Fruit fly (Drosophila melanogaster) whole organism, embryonic: ENCODE measurements around the gene CG17264.

ENCODE experiments used
- Atf-2 ChIP-seq: fragments of 200-800 bp; sonication (Bioruptor generic); optimal IDR thresholded peaks from 2 replicates; lab custom pipeline; 2016; ENCODE audit warnings: missing biosample characterization, missing genetic modification characterization
- B-H2 ChIP-seq: fragments of 200-800 bp; sonication (Bioruptor generic); optimal IDR thresholded peaks from 2 replicates; lab custom pipeline; 2018; ENCODE audit warnings: missing biosample characterization, mild to moderate bottlenecking, missing genetic modification characterization
- C15 ChIP-seq: fragments of 200-800 bp; sonication (Bioruptor generic); IDR thresholded peaks from 3 replicates; pipeline ENCODE4 v1.3.6; 2022; ENCODE audit warnings: missing biosample characterization, missing genetic modification characterization
- CG10565 ChIP-seq: fragments of 200-800 bp; sonication (Bioruptor generic); optimal IDR thresholded peaks from 3 replicates; lab custom pipeline; 2016; ENCODE audit warnings: missing biosample characterization, mild to moderate bottlenecking, missing genetic modification characterization
- CG11695 ChIP-seq: fragments of 200-800 bp; sonication (Bioruptor generic); IDR thresholded peaks from 3 replicates; pipeline ENCODE4 v1.3.6; 2022; ENCODE audit warnings: missing biosample characterization, missing genetic modification characterization
- CG12155 ChIP-seq: fragments of 200-800 bp; sonication (Bioruptor generic); optimal IDR thresholded peaks from 3 replicates; lab custom pipeline; 2016; ENCODE audit warnings: missing biosample characterization, missing genetic modification characterization
- CG12942 ChIP-seq: fragments of 200-800 bp; sonication (Bioruptor generic); optimal IDR thresholded peaks from 3 replicates; lab custom pipeline; 2016; ENCODE audit warnings: missing biosample characterization, missing genetic modification characterization
- CG13123 ChIP-seq: fragments of 200-800 bp; sonication (Bioruptor generic); optimal IDR thresholded peaks from 2 replicates; lab custom pipeline; 2016; ENCODE audit warnings: missing biosample characterization, missing genetic modification characterization
- CG13296 ChIP-seq: fragments of 200-800 bp; sonication (Bioruptor generic); optimal IDR thresholded peaks from 3 replicates; lab custom pipeline; 2018; ENCODE audit warnings: missing biosample characterization, mild to moderate bottlenecking, missing genetic modification characterization
- CG15479 ChIP-seq: fragments of 200-800 bp; sonication (Bioruptor generic); optimal IDR thresholded peaks from 3 replicates; lab custom pipeline; 2019; ENCODE audit warnings: missing biosample characterization, mild to moderate bottlenecking, missing genetic modification characterization, moderate library complexity
- CG1602 ChIP-seq: fragments of 200-800 bp; sonication (Bioruptor generic); optimal IDR thresholded peaks from 3 replicates; lab custom pipeline; 2016; ENCODE audit warnings: missing biosample characterization, missing genetic modification characterization
- CG2202 ChIP-seq: fragments of 200-800 bp; sonication (Bioruptor generic); optimal IDR thresholded peaks from 2 replicates; lab custom pipeline; 2018; ENCODE audit warnings: missing biosample characterization, mild to moderate bottlenecking, missing genetic modification characterization
- CG31388 ChIP-seq: fragments of 200-800 bp; sonication (Bioruptor generic); optimal IDR thresholded peaks from 2 replicates; lab custom pipeline; 2016; ENCODE audit warnings: missing biosample characterization, missing genetic modification characterization
- CG31441 ChIP-seq: fragments of 200-800 bp; sonication (Bioruptor generic); IDR thresholded peaks from 2 replicates; pipeline ENCODE4 v1.3.6; 2022; ENCODE audit warnings: missing biosample characterization, missing genetic modification characterization
- CG4820 ChIP-seq: fragments of 200-800 bp; sonication (Bioruptor generic); optimal IDR thresholded peaks from 3 replicates; lab custom pipeline; 2016; ENCODE audit warnings: missing biosample characterization, missing genetic modification characterization
- CG7372 ChIP-seq: fragments of 200-800 bp; sonication (Bioruptor generic); IDR thresholded peaks from 2 replicates; pipeline ENCODE4 v1.3.6; 2022; ENCODE audit warnings: missing biosample characterization, missing genetic modification characterization
- CG9215 ChIP-seq: fragments of 200-800 bp; sonication (Bioruptor generic); IDR thresholded peaks from 2 replicates; pipeline ENCODE4 v1.3.6; 2022; ENCODE audit warnings: missing biosample characterization, missing genetic modification characterization
- CoRest ChIP-seq: fragments of 200-800 bp; sonication (Bioruptor generic); optimal IDR thresholded peaks from 3 replicates; lab custom pipeline; 2018; ENCODE audit warnings: missing biosample characterization, mild to moderate bottlenecking, missing genetic modification characterization, moderate library complexity
- D19A ChIP-seq: fragments of 200-800 bp; optimal IDR thresholded peaks from 3 replicates; lab custom pipeline; 2019; ENCODE audit warnings: missing biosample characterization, mild to moderate bottlenecking, missing genetic modification characterization, moderate library complexity
- Eip74EF ChIP-seq, 2 experiments: fragments of 200-800 bp in 1 of 2; fragments of >200 bp in 1 of 2; sonication (Bioruptor generic) in 1 of 2; optimal IDR thresholded peaks; 2 replicates each; lab custom pipeline; 2017 to 2019; ENCODE audit warnings: missing biosample characterization in 2 of 2, missing genetic modification characterization in 2 of 2, mild to moderate bottlenecking in 1 of 2, moderate library complexity in 1 of 2
- Ets97D ChIP-seq: fragments of 200-800 bp; sonication (Bioruptor generic); optimal IDR thresholded peaks from 3 replicates; lab custom pipeline; 2016; ENCODE audit warnings: missing biosample characterization, missing genetic modification characterization
- Gsc ChIP-seq: fragments of 200-800 bp; sonication (Bioruptor generic); IDR thresholded peaks from 2 replicates; pipeline ENCODE4 v1.3.6; 2022; ENCODE audit warnings: missing biosample characterization, missing genetic modification characterization
- Hand ChIP-seq: fragments of 200-800 bp; sonication (Bioruptor generic); optimal IDR thresholded peaks from 2 replicates; lab custom pipeline; 2017; ENCODE audit warnings: mild to moderate bottlenecking, missing biosample characterization, missing genetic modification reagents, missing genetic modification characterization
- Hr78 ChIP-seq, 2 experiments: fragments of 200-800 bp in 1 of 2; fragments of >200 bp in 1 of 2; sonication (Bioruptor generic) in 1 of 2; optimal IDR thresholded peaks; 2 replicates each; lab custom pipeline; 2017 to 2019; ENCODE audit warnings: missing biosample characterization in 2 of 2, missing genetic modification characterization in 2 of 2, mild to moderate bottlenecking in 1 of 2, moderate library complexity in 1 of 2
- Lim3 ChIP-seq: fragments of 200-800 bp; sonication (Bioruptor generic); IDR thresholded peaks from 2 replicates; pipeline ENCODE4 v1.3.6; 2022; ENCODE audit warnings: missing biosample characterization, missing genetic modification characterization
- NFAT ChIP-seq: fragments of 200-800 bp; sonication (Bioruptor generic); IDR thresholded peaks from 2 replicates; pipeline ENCODE4 v1.3.6; 2022; ENCODE audit warnings: missing biosample characterization, missing genetic modification characterization
- NK7.1 ChIP-seq: fragments of 200-800 bp; sonication (Bioruptor generic); optimal IDR thresholded peaks from 3 replicates; lab custom pipeline; 2016; ENCODE audit warnings: missing biosample characterization, missing genetic modification characterization
- Opbp ChIP-seq: fragments of 200-800 bp; sonication (Bioruptor generic); IDR thresholded peaks from 3 replicates; pipeline ENCODE4 v1.3.6; 2022; ENCODE audit warnings: missing biosample characterization, missing genetic modification characterization; ENCODE audit not compliant: partially characterized antibody
- PHDP ChIP-seq: fragments of 200-800 bp; sonication (Bioruptor generic); optimal IDR thresholded peaks from 3 replicates; lab custom pipeline; 2018; ENCODE audit warnings: missing biosample characterization, mild to moderate bottlenecking, missing genetic modification characterization, moderate library complexity
- Poxn ChIP-seq: fragments of 200-800 bp; sonication (Bioruptor generic); IDR thresholded peaks from 2 replicates; pipeline ENCODE4 v1.3.6; 2022; ENCODE audit warnings: missing biosample characterization, missing genetic modification characterization
- Trl ChIP-seq, 3 experiments: fragments of >200 bp in 2 of 3; fragments of 200-800 bp in 1 of 3; sonication (Bioruptor generic) in 1 of 3; optimal IDR thresholded peaks; 2 replicates in 1 of 3; 3 replicates in 2 of 3; lab custom pipeline; 2016 to 2017; ENCODE audit warnings: missing biosample characterization in 1 of 3, missing genetic modification characterization in 1 of 3
- ab ChIP-seq: fragments of 200-800 bp; sonication (Bioruptor generic); optimal IDR thresholded peaks from 2 replicates; lab custom pipeline; 2016; ENCODE audit warnings: missing biosample characterization, missing genetic modification characterization
- ase ChIP-seq: fragments of 200-800 bp; sonication (Bioruptor generic); IDR thresholded peaks from 3 replicates; pipeline ENCODE4 v1.3.6; 2022; ENCODE audit warnings: missing biosample characterization, missing genetic modification characterization
- chif ChIP-seq, 2 experiments: fragments of 200-800 bp; sonication (Bioruptor generic); optimal IDR thresholded peaks; 3 replicates each; lab custom pipeline; 2016; ENCODE audit warnings: missing biosample characterization in 2 of 2, missing genetic modification characterization in 2 of 2
- corto ChIP-seq: fragments of 200-800 bp; sonication (Bioruptor generic); optimal IDR thresholded peaks from 2 replicates; lab custom pipeline; 2016; ENCODE audit warnings: missing biosample characterization, mild to moderate bottlenecking, missing genetic modification characterization, moderate library complexity
- crol ChIP-seq: fragments of 200-800 bp; sonication (Bioruptor generic); IDR thresholded peaks from 2 replicates; pipeline ENCODE4 v1.3.6; 2022; ENCODE audit warnings: missing biosample characterization, missing genetic modification characterization
- danr ChIP-seq: fragments of 200-800 bp; sonication (Bioruptor generic); IDR thresholded peaks from 2 replicates; pipeline ENCODE4 v1.3.6; 2022; ENCODE audit warnings: missing biosample characterization, missing genetic modification characterization
- dysf ChIP-seq: fragments of 200-800 bp; sonication (Bioruptor generic); IDR thresholded peaks from 3 replicates; pipeline ENCODE4 v1.3.6; 2022; ENCODE audit warnings: missing biosample characterization, missing genetic modification characterization
- ftz-f1 ChIP-seq: fragments of 200-800 bp; sonication (Bioruptor generic); optimal IDR thresholded peaks from 2 replicates; lab custom pipeline; 2016; ENCODE audit warnings: missing biosample characterization, missing genetic modification characterization
- gcm ChIP-seq: fragments of 200-800 bp; sonication (Bioruptor generic); optimal IDR thresholded peaks from 2 replicates; lab custom pipeline; 2019; ENCODE audit warnings: missing biosample characterization, mild to moderate bottlenecking, missing genetic modification characterization, moderate library complexity
- gem ChIP-seq: fragments of 200-800 bp; sonication (Bioruptor generic); optimal IDR thresholded peaks from 2 replicates; lab custom pipeline; 2019; ENCODE audit warnings: missing biosample characterization, mild to moderate bottlenecking, missing genetic modification characterization, moderate library complexity
- kah ChIP-seq: fragments of 200-800 bp; sonication (Bioruptor generic); optimal IDR thresholded peaks from 2 replicates; lab custom pipeline; 2018; ENCODE audit warnings: missing biosample characterization, mild to moderate bottlenecking, missing genetic modification characterization
- lab ChIP-seq: fragments of 200-800 bp; sonication (Bioruptor generic); optimal IDR thresholded peaks from 3 replicates; lab custom pipeline; 2017; ENCODE audit warnings: missing biosample characterization, missing genetic modification characterization, mild to moderate bottlenecking, moderate library complexity, missing genetic modification reagents
- peb ChIP-seq: fragments of 200-800 bp; sonication (Bioruptor generic); IDR thresholded peaks from 2 replicates; pipeline ENCODE4 v1.3.6; 2022; ENCODE audit warnings: missing biosample characterization, missing genetic modification characterization
- pnt ChIP-seq: fragments of 200-800 bp; sonication (Bioruptor generic); optimal IDR thresholded peaks from 3 replicates; lab custom pipeline; 2016; ENCODE audit warnings: missing biosample characterization, missing genetic modification characterization
- psq ChIP-seq: fragments of 200-800 bp; sonication (Bioruptor generic); optimal IDR thresholded peaks from 2 replicates; lab custom pipeline; 2017; ENCODE audit warnings: missing biosample characterization, missing genetic modification characterization
- run ChIP-seq: fragments of 200-800 bp; sonication (Bioruptor generic); optimal IDR thresholded peaks from 3 replicates; lab custom pipeline; 2018; ENCODE audit warnings: missing biosample characterization, mild to moderate bottlenecking, missing genetic modification characterization
- sr ChIP-seq: fragments of 200-800 bp; sonication (Bioruptor generic); IDR thresholded peaks from 3 replicates; pipeline ENCODE4 v1.3.6; 2022; ENCODE audit warnings: missing biosample characterization, missing genetic modification characterization
- tna ChIP-seq: fragments of 200-800 bp; sonication (Bioruptor generic); IDR thresholded peaks from 2 replicates; pipeline ENCODE4 v1.3.6; 2022; ENCODE audit warnings: missing biosample characterization, missing genetic modification characterization; ENCODE audit not compliant: partially characterized antibody
- zen ChIP-seq: fragments of 200-800 bp; sonication (Bioruptor generic); optimal IDR thresholded peaks from 3 replicates; lab custom pipeline; 2018; ENCODE audit warnings: missing biosample characterization, mild to moderate bottlenecking, missing genetic modification characterization, moderate library complexity

The CG17264 gene

DNA sequence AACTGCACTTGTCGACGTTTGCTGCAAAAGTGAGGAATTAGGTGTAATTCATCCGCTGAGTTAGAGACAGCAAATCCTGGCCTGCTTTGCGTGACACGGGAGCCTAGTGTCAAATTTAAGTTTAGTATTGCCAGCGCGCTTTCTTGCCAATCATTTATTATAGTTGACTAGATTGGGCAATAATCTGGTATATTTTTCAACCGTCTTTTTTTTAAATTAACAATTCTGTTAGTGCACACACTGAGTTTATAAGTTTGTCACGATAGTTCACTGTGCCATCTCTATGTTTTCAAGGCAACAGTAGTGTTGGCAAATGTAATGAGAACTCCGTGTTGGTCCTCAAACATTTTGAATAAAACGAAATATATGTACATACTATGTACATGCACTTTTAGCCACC lies 41.5 kb upstream of the CG17264 start, which contains the start of the genes CG9641 and CG3165 (continued):
- TF ChIP-seq Opbp (GFP tag; lab: Robert Waterston, UW) (peak; percentile 90), CG13296 (no peak), CG13123 (peak; percentile 78), CG12155 (peak; percentile 86), chif (GFP tag; optimal IDR thresholded peaks at IDR 0.05; lab: Kevin White, UChicago) (peak; percentile 83 to 90), Poxn (peak; percentile 42; the same call in 1 of the 2 replicates), CG9215 (GFP tag; lab: Robert Waterston, UW) (peak; percentile 88), corto (GFP tag; lab: Kevin White, UChicago) (no peak), Lim3 (GFP tag; lab: Robert Waterston, UW) (peak; percentile 39; the same call in 1 of the 2 replicates), CG11695 (GFP tag; lab: Robert Waterston, UW) (peak; percentile 77), NFAT (peak; percentile 78), Ets97D (GFP tag; lab: Kevin White, UChicago) (peak; percentile 86), Eip74EF (GFP tag; optimal IDR thresholded peaks at IDR 0.05; lab: Kevin White, UChicago) (no peak), run (peak; percentile 20), kah (GFP tag; lab: Kevin White, UChicago) (peak; percentile 68), CG10565 (GFP tag; lab: Kevin White, UChicago) (peak; percentile 70), CG2202 (tag; lab: Kevin White, UChicago) (peak; percentile 61), gcm (GFP tag; lab: Kevin White, UChicago) (no peak), Atf-2 (GFP tag; lab: Kevin White, UChicago) (peak; percentile 92), C15 (no peak), PHDP (no peak), B-H2 (GFP tag; lab: Kevin White, UChicago) (peak; percentile 91), lab (GFP tag; lab: Kevin White, UChicago) (no peak), zen (tag; lab: Kevin White, UChicago) (peak; percentile 72), D19A (tag; lab: Kevin White, UChicago) (no peak), Hr78 (GFP tag; optimal IDR thresholded peaks at IDR 0.05; lab: Kevin White, UChicago) (no peak), Gsc (no peak), Hand (GFP tag; lab: Kevin White, UChicago) (peak; percentile 50), NK7.1 (GFP tag; lab: Kevin White, UChicago) (peak; percentile 66), CoRest (tag; lab: Kevin White, UChicago) (peak; percentile 90), CG15479 (GFP tag; lab: Kevin White, UChicago) (no peak), ase (GFP tag; lab: Robert Waterston, UW) (peak; percentile 69), ftz-f1 (GFP tag; lab: Kevin White, UChicago) (peak; percentile 99), tna (peak; percentile 90), psq (peak; percentile 40), gem (tag; lab: Kevin White, UChicago) (no peak), CG4820 (GFP tag; lab: Kevin White, UChicago) (peak; percentile 90), ab (peak; percentile 76), Trl (optimal IDR thresholded peaks at IDR 0.05; lab: Kevin White, UChicago) (no peak), Trl (GFP tag; optimal IDR thresholded peaks at IDR 0.05; lab: Kevin White, UChicago) (peak; percentile 92), dysf (GFP tag; lab: Robert Waterston, UW) (peak; percentile 84), CG7372 (GFP tag; lab: Robert Waterston, UW) (peak; percentile 67), CG1602 (GFP tag; lab: Kevin White, UChicago) (peak; percentile 82), peb (GFP tag; lab: Robert Waterston, UW) (peak; percentile 73), CG31441 (GFP tag; lab: Robert Waterston, UW) (no peak; the same call in 1 of the 2 replicates), danr (peak; percentile 67; the same call in 1 of the 2 replicates), sr (GFP tag; lab: Robert Waterston, UW) (no peak), CG31388 (peak; percentile 76), pnt (GFP tag; lab: Kevin White, UChicago) (peak; percentile 90), CG12942 (GFP tag; lab: Kevin White, UChicago) (peak; percentile 85), crol (GFP tag; lab: Robert Waterston, UW) (no peak)
